Fruit fly (Drosophila melanogaster): ENCODE measurements around the gene Vha68-1.

Gene Vha68-1

dm6 chr2L:12982107-12982506, 21.8 kb downstream of the Vha68-1 start:
- TF ChIP-seq CG8478 (optimal IDR thresholded peaks at IDR 0.05): no peak
- TF ChIP-seq CTCF (optimal IDR thresholded peaks at IDR 0.05): no peak

dm6 chr2L:12978486-12978885, 25.4 kb downstream of the Vha68-1 start, which contains the start of gene Vha68-3:
Vha68-3 (plus strand) TSS chr2L:12978786.
- TF ChIP-seq CG8478 (optimal IDR thresholded peaks at IDR 0.05): no peak
- TF ChIP-seq CTCF (optimal IDR thresholded peaks at IDR 0.05): no peak

- TF ChIP-seq CG8478 (optimal IDR thresholded peaks at IDR 0.05): no peak
Measured at dm6 chr2L:12975367-12975655, 28.6 kb downstream of the Vha68-1 start.

- TF ChIP-seq CG8478 (optimal IDR thresholded peaks at IDR 0.05) (no peak), CTCF (optimal IDR thresholded peaks at IDR 0.05) (no peak)
Measured at dm6 chr2L:12974562-12975366, 29.1 kb downstream of the Vha68-1 start.

- TF ChIP-seq CTCF (optimal IDR thresholded peaks at IDR 0.05): no peak
- TF ChIP-seq CG8478 (optimal IDR thresholded peaks at IDR 0.05): no peak
Measured at dm6 chr2L:12974045-12974539, 29.8 kb downstream of the Vha68-1 start, which contains the start of gene Vha68-2. Vha68-2 (plus strand) TSS chr2L:12974322.

- no peak for TF ChIP-seq CTCF (optimal IDR thresholded peaks at IDR 0.05)
- TF ChIP-seq CG8478 (optimal IDR thresholded peaks at IDR 0.05): no peak
Measured at dm6 chr2L:12969569-12969968, 34.3 kb downstream of the Vha68-1 start.

- TF ChIP-seq CTCF (optimal IDR thresholded peaks at IDR 0.05): no peak
- no peak for TF ChIP-seq CG8478 (optimal IDR thresholded peaks at IDR 0.05)
Measured at dm6 chr2L:12966290-12966689, 37.6 kb downstream of the Vha68-1 start, which contains the start of gene CG16800. CG16800 (plus strand) TSS chr2L:12966590.
